Fruit fly (Drosophila melanogaster): Measurements from ENCODE around the gene rept.

DNA sequence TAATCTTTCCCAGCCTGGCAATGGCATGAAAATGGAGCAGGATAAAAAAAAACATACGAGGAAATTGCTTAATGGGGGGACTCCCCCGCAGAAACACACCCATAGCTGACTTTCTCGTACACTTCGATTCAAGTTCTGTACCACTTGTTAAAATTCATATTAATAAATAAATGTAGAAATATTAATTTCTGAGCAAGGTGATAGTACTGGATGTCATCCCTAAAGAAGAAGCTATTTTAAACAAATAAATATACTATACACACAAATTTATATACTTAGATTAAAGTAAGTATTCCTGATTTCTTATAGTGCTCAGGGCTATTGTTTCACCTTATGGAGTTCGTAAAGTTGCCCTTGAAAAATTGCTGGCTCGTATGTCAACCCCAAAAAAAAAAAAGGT is 49.4 kb upstream of the rept start:
- TF ChIP-seq emc (GFP tag; optimal IDR thresholded peaks at IDR 0.05) (no peak), CTCF (GFP tag; optimal IDR thresholded peaks at IDR 0.05) (no peak), Dbx (GFP tag; IDR thresholded peaks at IDR 0.05) (no peak), CG7786 (GFP tag; optimal IDR thresholded peaks at IDR 0.05) (no peak), sim (GFP tag; IDR thresholded peaks at IDR 0.05) (no peak), CG8281 (tag; optimal IDR thresholded peaks at IDR 0.05) (no peak)

Data from whole organism, embryonic.